Worm (Caenorhabditis elegans) whole organism, L1 larva: ENCODE measurements around the gene ZC449.2.

Experiments
- ama-1 ChIP-seq: fragments of 150-350 bp; optimal IDR thresholded peaks from 2 replicates; lab custom pipeline; 2014
- fkh-4 ChIP-seq: sonication (generic microtip); optimal IDR thresholded peaks from 2 replicates; lab custom pipeline; 2016; ENCODE audit warnings: missing compliant biosample characterization, missing genetic modification characterization, borderline replicate concordance

DNA sequence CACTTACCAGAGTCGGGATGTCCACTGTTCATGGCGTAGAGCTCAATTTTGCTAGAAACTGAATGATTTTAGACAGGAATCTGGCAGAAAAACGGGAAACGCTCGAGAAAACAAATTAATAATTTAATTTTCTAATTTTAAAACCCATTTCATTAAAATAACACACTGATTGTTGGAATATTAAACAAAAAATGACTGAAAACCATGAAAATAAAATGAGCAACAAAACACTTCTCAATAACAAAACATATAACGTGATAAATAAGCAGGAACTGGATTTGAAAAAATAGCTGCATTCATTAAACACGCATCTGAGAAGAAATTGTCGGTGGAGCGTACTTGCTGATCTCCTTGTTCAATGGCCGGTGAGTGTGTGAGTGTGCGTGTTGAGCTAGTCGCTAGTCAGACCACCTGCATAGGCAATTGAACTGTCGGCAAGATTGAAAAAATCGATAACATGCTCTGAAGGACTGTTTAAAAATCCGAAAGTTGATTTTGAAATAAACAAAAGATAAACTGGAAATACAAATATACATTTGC is 23.5 kb upstream of the ZC449.2 start, which contains the start of gene ZC8.6:
- no peak for TF ChIP-seq fkh-4 (tag; lab: Kevin White, UChicago)
- TF ChIP-seq ama-1 = no peak
